Fruit fly (Drosophila melanogaster) whole organism, embryonic: ENCODE results near the gene CG1161.

Experiments used
- Adf1 ChIP-seq: fragments of 200-800 bp; sonication (Bioruptor generic); IDR thresholded peaks from 2 replicates; pipeline ENCODE4 v1.3.6; 2022; ENCODE audit warnings: missing biosample characterization, missing genetic modification characterization
- Bdp1 ChIP-seq: fragments of 200-800 bp; sonication (Bioruptor generic); optimal IDR thresholded peaks from 3 replicates; lab custom pipeline; 2016; ENCODE audit warnings: missing biosample characterization, missing genetic modification characterization
- CG12391 ChIP-seq: fragments of 200-800 bp; sonication (Bioruptor generic); optimal IDR thresholded peaks from 3 replicates; lab custom pipeline; 2018; ENCODE audit warnings: missing biosample characterization, mild to moderate bottlenecking, missing genetic modification characterization, moderate library complexity
- CG13424 ChIP-seq: fragments of 200-800 bp; sonication (Bioruptor generic); optimal IDR thresholded peaks from 2 replicates; lab custom pipeline; 2019; ENCODE audit warnings: missing biosample characterization, mild to moderate bottlenecking, missing genetic modification characterization, moderate library complexity
- CG17802 ChIP-seq: fragments of 200-800 bp; sonication (Bioruptor generic); optimal IDR thresholded peaks from 2 replicates; lab custom pipeline; 2018; ENCODE audit warnings: missing biosample characterization, mild to moderate bottlenecking, missing genetic modification characterization, moderate library complexity
- CG1832 ChIP-seq: fragments of 200-800 bp; sonication (Bioruptor generic); optimal IDR thresholded peaks from 2 replicates; lab custom pipeline; 2017; ENCODE audit warnings: missing biosample characterization, mild to moderate bottlenecking, missing genetic modification characterization, inconsistent platforms
- CG2875 ChIP-seq: fragments of 200-800 bp; sonication (Bioruptor generic); optimal IDR thresholded peaks from 2 replicates; lab custom pipeline; 2017; ENCODE audit warnings: missing biosample characterization, mild to moderate bottlenecking, missing genetic modification characterization, missing genetic modification reagents
- CG31441 ChIP-seq: fragments of 200-800 bp; sonication (Bioruptor generic); IDR thresholded peaks from 2 replicates; pipeline ENCODE4 v1.3.6; 2022; ENCODE audit warnings: missing biosample characterization, missing genetic modification characterization
- CG7839 ChIP-seq: fragments of 200-800 bp; sonication (Bioruptor generic); optimal IDR thresholded peaks from 3 replicates; lab custom pipeline; 2018; ENCODE audit warnings: missing biosample characterization, mild to moderate bottlenecking, missing genetic modification characterization, moderate library complexity
- CG9609 ChIP-seq: fragments of 200-800 bp; sonication (Bioruptor generic); optimal IDR thresholded peaks from 3 replicates; lab custom pipeline; 2016; ENCODE audit warnings: missing biosample characterization, missing genetic modification characterization
- CG9817 ChIP-seq: fragments of 200-800 bp; sonication (Bioruptor generic); optimal IDR thresholded peaks from 2 replicates; lab custom pipeline; 2018; ENCODE audit warnings: missing biosample characterization, mild to moderate bottlenecking, missing genetic modification characterization, moderate library complexity
- CG9932 ChIP-seq: fragments of 200-800 bp; sonication (Bioruptor generic); IDR thresholded peaks from 2 replicates; pipeline ENCODE4 v1.3.6; 2022; ENCODE audit warnings: missing biosample characterization, missing genetic modification characterization
- Deaf1 ChIP-seq: fragments of 200-800 bp; optimal IDR thresholded peaks from 3 replicates; lab custom pipeline; 2019; ENCODE audit warnings: missing biosample characterization, mild to moderate bottlenecking, missing genetic modification characterization, moderate library complexity
- ERR ChIP-seq: fragments of 200-800 bp; sonication (Bioruptor generic); optimal IDR thresholded peaks from 2 replicates; lab custom pipeline; 2016; ENCODE audit warnings: missing biosample characterization, missing genetic modification characterization
- Fer1 ChIP-seq: fragments of 200-800 bp; sonication (Bioruptor generic); optimal IDR thresholded peaks from 2 replicates; lab custom pipeline; 2017; ENCODE audit warnings: missing biosample characterization, mild to moderate bottlenecking, missing genetic modification characterization
- Hr3 ChIP-seq: fragments of 200-800 bp; sonication (Bioruptor generic); optimal IDR thresholded peaks from 3 replicates; lab custom pipeline; 2016; ENCODE audit warnings: missing biosample characterization, missing genetic modification characterization
- MBD-R2 ChIP-seq: fragments of 200-800 bp; sonication (Bioruptor generic); IDR thresholded peaks from 2 replicates; pipeline ENCODE4 v1.3.6; 2022; ENCODE audit warnings: missing biosample characterization, missing genetic modification characterization
- Meics ChIP-seq: fragments of 200-800 bp; sonication (Bioruptor generic); optimal IDR thresholded peaks from 2 replicates; lab custom pipeline; 2017; ENCODE audit warnings: missing biosample characterization, mild to moderate bottlenecking, missing genetic modification characterization
- Sry-β ChIP-seq: fragments of 200-800 bp; sonication (Bioruptor generic); optimal IDR thresholded peaks from 2 replicates; lab custom pipeline; 2018; ENCODE audit warnings: missing biosample characterization, mild to moderate bottlenecking, missing genetic modification characterization, moderate library complexity
- Sry-δ ChIP-seq: fragments of 200-800 bp; sonication (Bioruptor generic); optimal IDR thresholded peaks from 2 replicates; lab custom pipeline; 2016; ENCODE audit warnings: missing biosample characterization, missing genetic modification characterization
- Tbp ChIP-seq: fragments of >200 bp; optimal IDR thresholded peaks from 2 replicates; lab custom pipeline; 2018; ENCODE audit warnings: missing biosample characterization, missing genetic modification characterization
- Trl ChIP-seq, 3 experiments: fragments of >200 bp in 2 of 3; fragments of 200-800 bp in 1 of 3; sonication (Bioruptor generic) in 1 of 3; optimal IDR thresholded peaks; 2 replicates in 1 of 3; 3 replicates in 2 of 3; lab custom pipeline; 2016 to 2017; ENCODE audit warnings: missing biosample characterization in 1 of 3, missing genetic modification characterization in 1 of 3
- abd-A ChIP-seq: fragments of 200-800 bp; sonication (Bioruptor generic); optimal IDR thresholded peaks from 3 replicates; lab custom pipeline; 2019; ENCODE audit warnings: missing biosample characterization, mild to moderate bottlenecking, missing genetic modification characterization, moderate library complexity
- az2 ChIP-seq: fragments of 200-800 bp; sonication (Bioruptor generic); optimal IDR thresholded peaks from 3 replicates; lab custom pipeline; 2016; ENCODE audit warnings: missing biosample characterization, missing genetic modification characterization
- chinmo ChIP-seq: fragments of 200-800 bp; sonication (Bioruptor generic); IDR thresholded peaks from 4 replicates; pipeline ENCODE4 v1.3.6; 2022; ENCODE audit warnings: missing biosample characterization, missing genetic modification characterization; ENCODE audit not compliant: partially characterized antibody
- crc ChIP-seq: fragments of 200-800 bp; sonication (Bioruptor generic); optimal IDR thresholded peaks from 2 replicates; lab custom pipeline; 2016; ENCODE audit warnings: missing biosample characterization, missing genetic modification characterization
- crol ChIP-seq: fragments of 200-800 bp; sonication (Bioruptor generic); IDR thresholded peaks from 2 replicates; pipeline ENCODE4 v1.3.6; 2022; ENCODE audit warnings: missing biosample characterization, missing genetic modification characterization
- crp ChIP-seq, 2 experiments: fragments of 200-800 bp; sonication (Bioruptor generic); optimal IDR thresholded peaks; 2 replicates in 1 of 2; 3 replicates in 1 of 2; lab custom pipeline; 2017; ENCODE audit warnings: missing biosample characterization in 2 of 2, missing genetic modification characterization in 2 of 2, mild to moderate bottlenecking in 1 of 2, moderate library complexity in 1 of 2
- dmrt99B ChIP-seq: fragments of 200-800 bp; sonication (Bioruptor generic); optimal IDR thresholded peaks from 2 replicates; lab custom pipeline; 2018; ENCODE audit warnings: missing biosample characterization, mild to moderate bottlenecking, missing genetic modification characterization, moderate library complexity
- ewg ChIP-seq: fragments of 200-800 bp; sonication (Bioruptor generic); optimal IDR thresholded peaks from 3 replicates; lab custom pipeline; 2017; ENCODE audit warnings: mild to moderate bottlenecking, missing biosample characterization, missing genetic modification reagents, missing genetic modification characterization
- fd64A ChIP-seq: fragments of 200-800 bp; sonication (Bioruptor generic); optimal IDR thresholded peaks from 3 replicates; lab custom pipeline; 2018; ENCODE audit warnings: missing biosample characterization, mild to moderate bottlenecking, missing genetic modification characterization
- ftz-f1 ChIP-seq: fragments of 200-800 bp; sonication (Bioruptor generic); optimal IDR thresholded peaks from 2 replicates; lab custom pipeline; 2016; ENCODE audit warnings: missing biosample characterization, missing genetic modification characterization
- gce ChIP-seq: fragments of 200-800 bp; sonication (Bioruptor generic); IDR thresholded peaks from 3 replicates; pipeline ENCODE4 v1.3.6; 2022; ENCODE audit warnings: missing biosample characterization, missing genetic modification characterization
- grau ChIP-seq: fragments of 200-800 bp; optimal IDR thresholded peaks from 3 replicates; lab custom pipeline; 2019; ENCODE audit warnings: missing biosample characterization, mild to moderate bottlenecking, missing genetic modification characterization, moderate library complexity
- gro ChIP-seq: fragments of 200-800 bp; sonication (Bioruptor generic); optimal IDR thresholded peaks from 2 replicates; lab custom pipeline; 2016; ENCODE audit warnings: missing biosample characterization, missing genetic modification characterization
- her ChIP-seq: fragments of 200-800 bp; sonication (Bioruptor generic); optimal IDR thresholded peaks from 2 replicates; lab custom pipeline; 2016; ENCODE audit warnings: missing biosample characterization, missing genetic modification characterization
- hth ChIP-seq: fragments of >200 bp; optimal IDR thresholded peaks from 2 replicates; lab custom pipeline; 2017; ENCODE audit warnings: inconsistent platforms
- kah ChIP-seq: fragments of 200-800 bp; sonication (Bioruptor generic); optimal IDR thresholded peaks from 2 replicates; lab custom pipeline; 2018; ENCODE audit warnings: missing biosample characterization, mild to moderate bottlenecking, missing genetic modification characterization
- onecut ChIP-seq: fragments of 200-800 bp; sonication (Bioruptor generic); IDR thresholded peaks from 2 replicates; pipeline ENCODE4 v1.3.6; 2022; ENCODE audit warnings: missing biosample characterization, missing genetic modification characterization
- p53 ChIP-seq: fragments of 200-800 bp; sonication (Bioruptor generic); optimal IDR thresholded peaks from 2 replicates; lab custom pipeline; 2016; ENCODE audit warnings: missing biosample characterization, missing genetic modification characterization
- repo ChIP-seq: fragments of 200-800 bp; sonication (Bioruptor generic); optimal IDR thresholded peaks from 2 replicates; lab custom pipeline; 2016; ENCODE audit warnings: missing biosample characterization, missing genetic modification characterization
- row ChIP-seq: fragments of 200-800 bp; sonication (Bioruptor generic); IDR thresholded peaks from 3 replicates; pipeline ENCODE4 v1.3.6; 2022; ENCODE audit warnings: missing biosample characterization, missing genetic modification characterization
- seq ChIP-seq: fragments of 200-800 bp; sonication (Bioruptor generic); IDR thresholded peaks from 2 replicates; pipeline ENCODE4 v1.3.6; 2022; ENCODE audit warnings: missing biosample characterization, missing genetic modification characterization
- slou ChIP-seq: fragments of 200-800 bp; sonication (Bioruptor generic); optimal IDR thresholded peaks from 3 replicates; lab custom pipeline; 2016; ENCODE audit warnings: missing biosample characterization, missing genetic modification characterization
- sug ChIP-seq: fragments of 200-800 bp; optimal IDR thresholded peaks from 2 replicates; lab custom pipeline; 2019; ENCODE audit warnings: missing biosample characterization, mild to moderate bottlenecking, missing genetic modification characterization, moderate library complexity
- tap ChIP-seq: fragments of 200-800 bp; optimal IDR thresholded peaks from 3 replicates; lab custom pipeline; 2019; ENCODE audit warnings: missing biosample characterization, mild to moderate bottlenecking, missing genetic modification characterization, moderate library complexity
- usp ChIP-seq: fragments of >200 bp; optimal IDR thresholded peaks from 2 replicates; lab custom pipeline; 2017; ENCODE audit warnings: missing biosample characterization, missing genetic modification characterization
- wdn ChIP-seq: fragments of 200-800 bp; sonication (Bioruptor generic); IDR thresholded peaks from 2 replicates; pipeline ENCODE4 v1.3.6; 2022; ENCODE audit warnings: missing biosample characterization, missing genetic modification characterization
- wek ChIP-seq: fragments of 200-800 bp; sonication (Bioruptor generic); optimal IDR thresholded peaks from 3 replicates; lab custom pipeline; 2018; ENCODE audit warnings: missing biosample characterization, mild to moderate bottlenecking, missing genetic modification characterization, moderate library complexity
- z ChIP-seq: fragments of 200-800 bp; sonication (Bioruptor generic); IDR thresholded peaks from 3 replicates; pipeline ENCODE4 v1.3.6; 2022; ENCODE audit warnings: missing biosample characterization, missing genetic modification characterization

The CG1161 gene

dm6 chr3R:5346707-5347323 lies 8.1 kb upstream of the CG1161 start:
- no peak for TF ChIP-seq Tbp (GFP tag; lab: Kevin White, UChicago)
- TF ChIP-seq dmrt99B (tag; lab: Kevin White, UChicago): no peak
- TF ChIP-seq ewg (GFP tag; lab: Kevin White, UChicago): peak; percentile 60
- TF ChIP-seq crp (GFP tag; optimal IDR thresholded peaks at IDR 0.05; lab: Kevin White, UChicago): peak in 1 of 2 experiments; percentile 33
- no peak for TF ChIP-seq sug (tag; lab: Kevin White, UChicago)
- TF ChIP-seq CG2875 (GFP tag; lab: Kevin White, UChicago): no peak
- TF ChIP-seq ERR: peak; percentile 13
- no peak for TF ChIP-seq tap (tag; lab: Kevin White, UChicago)
- TF ChIP-seq CG31441 (GFP tag; lab: Robert Waterston, UW): no peak
- TF ChIP-seq onecut (GFP tag; lab: Robert Waterston, UW): peak; percentile 93
- no peak for TF ChIP-seq wek (GFP tag; lab: Kevin White, UChicago)
- no peak for TF ChIP-seq CG17802 (tag; lab: Kevin White, UChicago)
- TF ChIP-seq ftz-f1 (GFP tag; lab: Kevin White, UChicago): peak; percentile 62
- TF ChIP-seq repo (GFP tag; lab: Kevin White, UChicago): no peak
- no peak for TF ChIP-seq z (GFP tag; lab: Robert Waterston, UW)
- peak; percentile 56 for TF ChIP-seq grau (tag; lab: Kevin White, UChicago)
- no peak for TF ChIP-seq CG9817 (tag; lab: Kevin White, UChicago)
- TF ChIP-seq MBD-R2 (GFP tag; lab: Robert Waterston, UW): peak; percentile 12; the same call in 1 of the 2 replicates
- TF ChIP-seq Meics: no peak
- no peak for TF ChIP-seq gro
- no peak for TF ChIP-seq Sry-β (GFP tag; lab: Kevin White, UChicago)
- TF ChIP-seq fd64A (GFP tag; lab: Kevin White, UChicago): no peak
- peak; percentile 24 to 45 for TF ChIP-seq Trl (optimal IDR thresholded peaks at IDR 0.05; lab: Kevin White, UChicago)
- no peak for TF ChIP-seq Trl (GFP tag; optimal IDR thresholded peaks at IDR 0.05; lab: Kevin White, UChicago)
- TF ChIP-seq crol: peak; percentile 56
- 0 out of 3 replicates have a peak, but pooled peaks have one; percentile 17 for TF ChIP-seq row (GFP tag; lab: Robert Waterston, UW)
- TF ChIP-seq Deaf1 (tag; lab: Kevin White, UChicago): peak; percentile 15
- peak; percentile 38 for TF ChIP-seq CG1832 (GFP tag; lab: Kevin White, UChicago)
- TF ChIP-seq hth (lab: Kevin White, UChicago): no peak
- TF ChIP-seq CG9609: no peak
- TF ChIP-seq wdn (GFP tag; lab: Robert Waterston, UW): no peak
- no peak for TF ChIP-seq Hr3 (GFP tag; lab: Kevin White, UChicago)
- no peak for TF ChIP-seq CG12391 (tag; lab: Kevin White, UChicago)
- no peak for TF ChIP-seq crc (GFP tag; lab: Kevin White, UChicago)
- TF ChIP-seq Bdp1 (GFP tag; lab: Kevin White, UChicago): no peak
- TF ChIP-seq p53 (GFP tag; lab: Kevin White, UChicago): no peak
- peak; percentile 40 for TF ChIP-seq Fer1 (GFP tag; lab: Kevin White, UChicago)
- TF ChIP-seq Adf1: peak; percentile 18; the same call in 1 of the 2 replicates
- TF ChIP-seq Sry-δ (GFP tag; lab: Kevin White, UChicago): no peak
- TF ChIP-seq abd-A: peak; percentile 88
- TF ChIP-seq, all 482 proteins: peak for 15

- TF ChIP-seq her (GFP tag; lab: Kevin White, UChicago) (no peak), gce (no peak), row (GFP tag; lab: Robert Waterston, UW) (peak; percentile 56), az2 (GFP tag; lab: Kevin White, UChicago) (no peak), gro (no peak), slou (no peak), kah (GFP tag; lab: Kevin White, UChicago) (no peak), seq (no peak), CG7839 (tag; lab: Kevin White, UChicago) (no peak), chinmo (GFP tag; lab: Robert Waterston, UW) (0 out of 4 replicates have a peak, but pooled peaks have one; percentile 33), CG13424 (tag; lab: Kevin White, UChicago) (no peak), usp (no peak), CG9932 (GFP tag; lab: Robert Waterston, UW) (peak; percentile 17; the same call in 1 of the 2 replicates)
These were observed 4.4 kb upstream of the CG1161 start, which contains the start of gene mtd for dm6 chr3R:5350393-5350972. Gene mtd, minus strand, starts transcription at chr3R:5350443.
